Fruit fly (Drosophila melanogaster) whole organism, pupa: ENCODE measurements around the gene CG13059.

Source experiments
- CG10348 ChIP-seq: fragments of 200-800 bp; sonication (Bioruptor generic); IDR thresholded peaks from 2 replicates; pipeline ENCODE4 v1.3.6; 2022; ENCODE audit warnings: missing biosample characterization, missing genetic modification characterization
- CG32121 ChIP-seq: fragments of 200-800 bp; sonication (Bioruptor generic); IDR thresholded peaks from 2 replicates; pipeline ENCODE4 v1.3.6; 2022; ENCODE audit warnings: missing biosample characterization, missing genetic modification characterization

dm6 chr3L:16281880-16282556, 41.5 kb upstream of the CG13059 start, which contains the start of gene CG13049:
- TF ChIP-seq CG32121 (GFP tag; lab: Robert Waterston, UW) = no peak
- TF ChIP-seq CG10348 (GFP tag; lab: Robert Waterston, UW) = no peak
